Worm (Caenorhabditis elegans): Measurements from ENCODE around the gene fbxb-26.

DNA sequence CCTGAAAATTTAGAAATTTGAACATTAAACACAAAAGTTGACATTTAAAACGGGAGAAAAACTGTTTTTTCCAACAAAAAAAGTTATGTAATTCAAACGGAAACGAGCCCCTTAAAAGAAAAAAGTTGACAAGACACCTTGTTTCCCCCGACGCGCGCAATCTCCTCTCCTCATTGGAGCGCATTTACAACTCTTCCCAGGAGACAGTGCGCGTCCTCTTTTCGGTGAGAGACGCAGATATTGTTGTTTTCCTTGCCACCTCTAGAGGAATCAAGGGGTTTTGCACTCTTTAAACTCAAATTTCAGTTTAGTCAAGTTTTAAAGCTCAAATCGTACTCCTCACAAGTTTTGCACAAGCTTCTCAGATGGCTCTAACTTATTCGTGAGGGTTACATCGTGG is 13.5 kb downstream of the fbxb-26 start, which contains the start of gene F58E1.13:
- TF ChIP-seq dao-5 (tag; optimal IDR thresholded peaks at IDR 0.05) (no peak), him-1 (tag; optimal IDR thresholded peaks at IDR 0.05) (no peak)

Measured in whole organism, L4/young adult.